Fruit fly (Drosophila melanogaster) whole organism, embryonic: ENCODE data around the gene Eig71Eg.
A peak's percentile ranks its signal among the peaks of the same experiment; 100 is the strongest.

Experiments used
- CG10147 ChIP-seq: fragments of 200-800 bp; sonication (Bioruptor generic); optimal IDR thresholded peaks from 2 replicates; lab custom pipeline; 2019; ENCODE audit warnings: missing biosample characterization, mild to moderate bottlenecking, missing genetic modification characterization, moderate library complexity
- CG10267 ChIP-seq: fragments of 200-800 bp; sonication (Bioruptor generic); optimal IDR thresholded peaks from 2 replicates; lab custom pipeline; 2018; ENCODE audit warnings: missing biosample characterization, mild to moderate bottlenecking, missing genetic modification characterization, moderate library complexity
- CG10366 ChIP-seq: fragments of 200-800 bp; sonication (Bioruptor generic); IDR thresholded peaks from 2 replicates; pipeline ENCODE4 v1.3.6; 2022; ENCODE audit warnings: missing biosample characterization, missing genetic modification characterization
- CG11093 ChIP-seq: fragments of 200-800 bp; sonication (Bioruptor generic); IDR thresholded peaks from 3 replicates; pipeline ENCODE4 v1.3.6; 2022; ENCODE audit warnings: missing biosample characterization, missing genetic modification characterization
- CG14710 ChIP-seq: fragments of 200-800 bp; sonication (Bioruptor generic); optimal IDR thresholded peaks from 3 replicates; lab custom pipeline; 2019; ENCODE audit warnings: missing biosample characterization, mild to moderate bottlenecking, missing genetic modification characterization, moderate library complexity
- CG1529 ChIP-seq: fragments of 200-800 bp; sonication (Bioruptor generic); optimal IDR thresholded peaks from 3 replicates; lab custom pipeline; 2018; ENCODE audit warnings: missing biosample characterization, missing genetic modification characterization
- CG17328 ChIP-seq: fragments of 200-800 bp; sonication (Bioruptor generic); IDR thresholded peaks from 2 replicates; pipeline ENCODE4 v1.3.6; 2022; ENCODE audit warnings: missing biosample characterization, missing genetic modification characterization
- CG32532 ChIP-seq: fragments of 200-800 bp; sonication (Bioruptor generic); IDR thresholded peaks from 2 replicates; pipeline ENCODE4 v1.3.6; 2022; ENCODE audit warnings: missing biosample characterization, missing genetic modification characterization
- CG3281 ChIP-seq: fragments of 200-800 bp; sonication (Bioruptor generic); optimal IDR thresholded peaks from 3 replicates; lab custom pipeline; 2017; ENCODE audit warnings: missing biosample characterization, mild to moderate bottlenecking, missing genetic modification characterization
- CG6654 ChIP-seq: fragments of 200-800 bp; sonication (Bioruptor generic); optimal IDR thresholded peaks from 2 replicates; lab custom pipeline; 2017; ENCODE audit warnings: missing biosample characterization, mild to moderate bottlenecking, missing genetic modification characterization
- CG6689 ChIP-seq: fragments of 200-800 bp; sonication (Bioruptor generic); IDR thresholded peaks from 2 replicates; pipeline ENCODE4 v1.3.6; 2022; ENCODE audit warnings: missing biosample characterization, missing genetic modification characterization
- CG9817 ChIP-seq: fragments of 200-800 bp; sonication (Bioruptor generic); optimal IDR thresholded peaks from 2 replicates; lab custom pipeline; 2018; ENCODE audit warnings: missing biosample characterization, mild to moderate bottlenecking, missing genetic modification characterization, moderate library complexity
- Chrac-16 ChIP-seq: fragments of 200-800 bp; sonication (Bioruptor generic); optimal IDR thresholded peaks from 3 replicates; lab custom pipeline; 2016; ENCODE audit warnings: missing biosample characterization, missing genetic modification characterization
- Ets65A ChIP-seq: fragments of 200-800 bp; sonication (Bioruptor generic); peaks from one replicate; lab custom pipeline; 2016; ENCODE audit warnings: missing biosample characterization, missing genetic modification characterization
- Ets97D ChIP-seq: fragments of 200-800 bp; sonication (Bioruptor generic); optimal IDR thresholded peaks from 3 replicates; lab custom pipeline; 2016; ENCODE audit warnings: missing biosample characterization, missing genetic modification characterization
- Fer2 ChIP-seq: fragments of 200-800 bp; sonication (Bioruptor generic); optimal IDR thresholded peaks from 2 replicates; lab custom pipeline; 2018; ENCODE audit warnings: missing biosample characterization, mild to moderate bottlenecking, missing genetic modification characterization, moderate library complexity
- GATAe ChIP-seq: fragments of 200-800 bp; sonication (Bioruptor generic); conservative IDR thresholded peaks from 2 replicates; pipeline ENCODE4 v1.3.6; 2022; ENCODE audit warnings: missing biosample characterization, missing genetic modification characterization
- Hey ChIP-seq: fragments of 200-800 bp; sonication (Bioruptor generic); optimal IDR thresholded peaks from 3 replicates; lab custom pipeline; 2018; ENCODE audit warnings: missing biosample characterization, mild to moderate bottlenecking, missing genetic modification characterization
- Kr ChIP-seq: fragments of 200-800 bp; sonication (Bioruptor generic); optimal IDR thresholded peaks from 2 replicates; lab custom pipeline; 2017; ENCODE audit warnings: missing biosample characterization, mild to moderate bottlenecking, missing genetic modification characterization
- Lhr ChIP-seq: fragments of 200-800 bp; sonication (Bioruptor generic); optimal IDR thresholded peaks from 3 replicates; lab custom pipeline; 2017; ENCODE audit warnings: mild to moderate bottlenecking, missing biosample characterization, missing genetic modification reagents, missing genetic modification characterization
- Meics ChIP-seq: fragments of 200-800 bp; sonication (Bioruptor generic); optimal IDR thresholded peaks from 2 replicates; lab custom pipeline; 2017; ENCODE audit warnings: missing biosample characterization, mild to moderate bottlenecking, missing genetic modification characterization
- Optix ChIP-seq: fragments of 200-800 bp; sonication (Bioruptor generic); IDR thresholded peaks from 3 replicates; pipeline ENCODE4 v1.3.6; 2022; ENCODE audit warnings: missing biosample characterization, missing genetic modification characterization
- Rfx ChIP-seq: fragments of 200-800 bp; sonication (Bioruptor generic); IDR thresholded peaks from 2 replicates; pipeline ENCODE4 v1.3.6; 2022; ENCODE audit warnings: missing biosample characterization, missing genetic modification characterization
- Scr ChIP-seq: fragments of 200-800 bp; sonication (Bioruptor generic); IDR thresholded peaks from 2 replicates; pipeline ENCODE4 v1.3.6; 2022; ENCODE audit warnings: missing biosample characterization, missing genetic modification characterization; ENCODE audit not compliant: partially characterized antibody
- Sry-β ChIP-seq: fragments of 200-800 bp; sonication (Bioruptor generic); optimal IDR thresholded peaks from 2 replicates; lab custom pipeline; 2018; ENCODE audit warnings: missing biosample characterization, mild to moderate bottlenecking, missing genetic modification characterization, moderate library complexity
- Ssrp ChIP-seq: fragments of 200-800 bp; sonication (Bioruptor generic); optimal IDR thresholded peaks from 2 replicates; lab custom pipeline; 2018; ENCODE audit warnings: missing biosample characterization, mild to moderate bottlenecking, missing genetic modification characterization, moderate library complexity
- Xrp1 ChIP-seq: fragments of 200-800 bp; sonication (Bioruptor generic); IDR thresholded peaks from 2 replicates; pipeline ENCODE4 v1.3.6; 2022; ENCODE audit warnings: missing biosample characterization, missing genetic modification characterization
- YL-1 ChIP-seq: fragments of 200-800 bp; sonication (Bioruptor generic); optimal IDR thresholded peaks from 3 replicates; lab custom pipeline; 2017; ENCODE audit warnings: missing biosample characterization, mild to moderate bottlenecking, missing genetic modification characterization
- bcd ChIP-seq: fragments of 200-800 bp; sonication (Bioruptor generic); optimal IDR thresholded peaks from 2 replicates; lab custom pipeline; 2017; ENCODE audit warnings: missing biosample characterization, mild to moderate bottlenecking, missing genetic modification characterization
- bsh ChIP-seq, 2 experiments: fragments of 200-800 bp; sonication (Bioruptor generic); optimal IDR thresholded peaks; 2 replicates each; lab custom pipeline; 2017 to 2018; ENCODE audit warnings: mild to moderate bottlenecking in 2 of 2, missing biosample characterization in 2 of 2, missing genetic modification characterization in 2 of 2, moderate library complexity in 1 of 2
- caup ChIP-seq: fragments of 200-800 bp; sonication (Bioruptor generic); optimal IDR thresholded peaks from 3 replicates; lab custom pipeline; 2017; ENCODE audit warnings: missing biosample characterization, mild to moderate bottlenecking, missing genetic modification characterization, moderate library complexity; ENCODE audit not compliant: severe bottlenecking
- chif ChIP-seq, 2 experiments: fragments of 200-800 bp; sonication (Bioruptor generic); optimal IDR thresholded peaks; 3 replicates each; lab custom pipeline; 2016; ENCODE audit warnings: missing biosample characterization in 2 of 2, missing genetic modification characterization in 2 of 2
- dmrt11E ChIP-seq: fragments of 200-800 bp; sonication (Bioruptor generic); optimal IDR thresholded peaks from 3 replicates; lab custom pipeline; 2018; ENCODE audit warnings: missing biosample characterization, mild to moderate bottlenecking, missing genetic modification characterization, moderate library complexity
- fd3F ChIP-seq: fragments of 200-800 bp; sonication (Bioruptor generic); optimal IDR thresholded peaks from 2 replicates; lab custom pipeline; 2018; ENCODE audit warnings: missing biosample characterization, mild to moderate bottlenecking, missing genetic modification characterization, moderate library complexity
- gcm2 ChIP-seq: fragments of 200-800 bp; sonication (Bioruptor generic); optimal IDR thresholded peaks from 2 replicates; lab custom pipeline; 2016; ENCODE audit warnings: missing biosample characterization, missing genetic modification characterization
- gem ChIP-seq: fragments of 200-800 bp; sonication (Bioruptor generic); optimal IDR thresholded peaks from 2 replicates; lab custom pipeline; 2019; ENCODE audit warnings: missing biosample characterization, mild to moderate bottlenecking, missing genetic modification characterization, moderate library complexity
- ham ChIP-seq: fragments of 200-800 bp; sonication (Bioruptor generic); IDR thresholded peaks from 2 replicates; pipeline ENCODE4 v1.3.6; 2022; ENCODE audit warnings: missing biosample characterization, missing genetic modification characterization
- lmd ChIP-seq: fragments of 200-800 bp; sonication (Bioruptor generic); IDR thresholded peaks from 2 replicates; pipeline ENCODE4 v1.3.6; 2022; ENCODE audit warnings: missing biosample characterization, missing genetic modification characterization
- nau ChIP-seq: fragments of 200-800 bp; sonication (Bioruptor generic); optimal IDR thresholded peaks from 3 replicates; lab custom pipeline; 2017; ENCODE audit warnings: missing biosample characterization, mild to moderate bottlenecking, missing genetic modification characterization, missing genetic modification reagents
- nmo ChIP-seq: fragments of 200-800 bp; sonication (Bioruptor generic); optimal IDR thresholded peaks from 2 replicates; lab custom pipeline; 2018; ENCODE audit warnings: missing biosample characterization, mild to moderate bottlenecking, missing genetic modification characterization, moderate library complexity
- psq ChIP-seq: fragments of 200-800 bp; sonication (Bioruptor generic); optimal IDR thresholded peaks from 2 replicates; lab custom pipeline; 2017; ENCODE audit warnings: missing biosample characterization, missing genetic modification characterization
- pum ChIP-seq: fragments of 200-800 bp; sonication (Bioruptor generic); optimal IDR thresholded peaks from 2 replicates; lab custom pipeline; 2016; ENCODE audit warnings: missing biosample characterization, missing genetic modification characterization
- sc ChIP-seq, 3 experiments: fragments of >200 bp in 2 of 3; fragments of 200-800 bp in 1 of 3; sonication (Bioruptor generic) in 1 of 3; optimal IDR thresholded peaks; 2 replicates in 2 of 3; 3 replicates in 1 of 3; lab custom pipeline; 2017; ENCODE audit warnings: mild to moderate bottlenecking in 1 of 3, missing biosample characterization in 1 of 3, missing genetic modification characterization in 1 of 3, missing genetic modification reagents in 1 of 3
- slp2 ChIP-seq: fragments of 200-800 bp; sonication (Bioruptor generic); optimal IDR thresholded peaks from 2 replicates; lab custom pipeline; 2016; ENCODE audit warnings: missing biosample characterization, missing genetic modification characterization
- sob ChIP-seq: fragments of 200-800 bp; sonication (Bioruptor generic); IDR thresholded peaks from 2 replicates; pipeline ENCODE4 v1.3.6; 2022; ENCODE audit warnings: missing biosample characterization, missing genetic modification characterization
- trem ChIP-seq: fragments of 200-800 bp; optimal IDR thresholded peaks from 3 replicates; lab custom pipeline; 2019; ENCODE audit warnings: missing biosample characterization, mild to moderate bottlenecking, missing genetic modification characterization, moderate library complexity
- vnd ChIP-seq: fragments of 200-800 bp; sonication (Bioruptor generic); IDR thresholded peaks from 3 replicates; pipeline ENCODE4 v1.3.6; 2022; ENCODE audit warnings: missing biosample characterization, missing genetic modification characterization; ENCODE audit not compliant: partially characterized antibody
- zen ChIP-seq: fragments of 200-800 bp; sonication (Bioruptor generic); optimal IDR thresholded peaks from 3 replicates; lab custom pipeline; 2018; ENCODE audit warnings: missing biosample characterization, mild to moderate bottlenecking, missing genetic modification characterization, moderate library complexity
- zfh2 ChIP-seq: fragments of 200-800 bp; sonication (Bioruptor generic); optimal IDR thresholded peaks from 2 replicates; lab custom pipeline; 2016; ENCODE audit warnings: missing biosample characterization, missing genetic modification characterization

The Eig71Eg gene

dm6 chr3L:15641590-15642019, 15.8 kb upstream of the Eig71Eg start (continued):
- TF ChIP-seq Chrac-16 (no peak), psq (GFP tag; lab: Kevin White, UChicago) (no peak), CG32532 (GFP tag; lab: Robert Waterston, UW) (no peak), vnd (GFP tag; lab: Robert Waterston, UW) (no peak), CG6654 (GFP tag; lab: Kevin White, UChicago) (no peak), ham (no peak), Hey (tag; lab: Kevin White, UChicago) (no peak), lmd (GFP tag; lab: Robert Waterston, UW) (no peak), Sry-β (GFP tag; lab: Kevin White, UChicago) (no peak), CG11093 (no peak), Xrp1 (0 out of 2 replicates have a peak, but pooled peaks have one; percentile 16), Optix (GFP tag; lab: Robert Waterston, UW) (no peak), CG14710 (tag; lab: Kevin White, UChicago) (peak; percentile 8), YL-1 (GFP tag; lab: Kevin White, UChicago) (no peak)
- TF ChIP-seq, all 482 proteins: peak for 6

dm6 chr3L:15646182-15646581, 11.2 kb upstream of the Eig71Eg start:
- TF ChIP-seq CG10147 (GFP tag; lab: Kevin White, UChicago) (no peak), CG1529 (no peak), fd3F (no peak), pum (GFP tag; lab: Kevin White, UChicago) (no peak), bsh (GFP tag; optimal IDR thresholded peaks at IDR 0.05; lab: Kevin White, UChicago) (peak in 1 of 2 experiments; percentile 29), Ets97D (GFP tag; lab: Kevin White, UChicago) (no peak), Kr (no peak), CG17328 (GFP tag; lab: Robert Waterston, UW) (peak; percentile 28; the same call in 1 of the 2 replicates), chif (GFP tag; optimal IDR thresholded peaks at IDR 0.05; lab: Kevin White, UChicago) (no peak), CG6689 (no peak), zen (tag; lab: Kevin White, UChicago) (peak; percentile 26), trem (tag; lab: Kevin White, UChicago) (peak; percentile 4), CG10267 (no peak), Scr (GFP tag; lab: Robert Waterston, UW) (no peak), nmo (GFP tag; lab: Kevin White, UChicago) (no peak), sob (GFP tag; lab: Robert Waterston, UW) (no peak), Lhr (no peak), CG9817 (tag; lab: Kevin White, UChicago) (no peak), Ssrp (tag; lab: Kevin White, UChicago) (peak; percentile 5), caup (GFP tag; lab: Kevin White, UChicago) (no peak), dmrt11E (tag; lab: Kevin White, UChicago) (peak; percentile 46), Meics (GFP tag; lab: Kevin White, UChicago) (no peak), GATAe (no peak), gcm2 (GFP tag; lab: Kevin White, UChicago) (no peak), nau (GFP tag; lab: Kevin White, UChicago) (no peak), Fer2 (no peak), gem (tag; lab: Kevin White, UChicago) (peak; percentile 35), Rfx (GFP tag; lab: Robert Waterston, UW) (no peak), CG3281 (GFP tag; lab: Kevin White, UChicago) (no peak), CG10366 (no peak), slp2 (GFP tag; lab: Kevin White, UChicago) (no peak), bcd (no peak), sc (optimal IDR thresholded peaks at IDR 0.05; lab: Kevin White, UChicago) (no peak), sc (GFP tag; optimal IDR thresholded peaks at IDR 0.05; lab: Kevin White, UChicago) (no peak), Ets65A (GFP tag; lab: Kevin White, UChicago) (peak; percentile 17), Xrp1 (0 out of 2 replicates have a peak, but pooled peaks have one; percentile 24), zfh2 (GFP tag; lab: Kevin White, UChicago) (no peak)
